Worm (Caenorhabditis elegans): ENCODE measurements around the gene atgp-2.

atgp-2 gene

DNA sequence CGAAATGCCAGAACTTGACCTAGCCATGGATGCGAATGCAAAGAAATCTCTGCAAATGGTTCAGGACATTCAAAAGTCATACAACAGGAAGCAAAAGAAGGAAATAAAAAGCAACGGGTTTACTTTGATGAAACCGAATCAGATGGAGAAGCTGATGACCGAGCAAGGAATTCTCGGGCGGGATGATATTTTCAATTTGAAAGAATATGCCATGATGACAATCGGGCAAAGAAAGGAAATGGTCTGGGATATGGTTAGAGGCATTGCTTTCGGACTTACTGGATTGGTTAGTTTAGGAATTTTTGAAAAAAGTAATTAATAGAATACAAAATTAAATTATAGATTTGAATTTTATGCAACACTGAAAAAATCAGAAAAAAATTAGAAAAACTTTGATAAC is 23.2 kb downstream of the atgp-2 start:
- TF ChIP-seq snu-23 (GFP tag; optimal IDR thresholded peaks at IDR 0.05) (no peak), blmp-1 (tag; optimal IDR thresholded peaks at IDR 0.05) (no peak), aly-2 (tag; optimal IDR thresholded peaks at IDR 0.05) (no peak), pqm-1 (tag; optimal IDR thresholded peaks at IDR 0.05) (no peak), nhr-20 (tag; optimal IDR thresholded peaks at IDR 0.05) (no peak), elt-2 (tag; optimal IDR thresholded peaks at IDR 0.05) (no peak), grh-1 (GFP tag; IDR thresholded peaks at IDR 0.05) (no peak), nhr-71 (tag; optimal IDR thresholded peaks at IDR 0.05) (no peak), isw-1 (GFP tag; IDR thresholded peaks at IDR 0.05) (no peak), nhr-90 (tag; optimal IDR thresholded peaks at IDR 0.05; ENCODE audit: poor library complexity) (no peak), jun-1 (tag; optimal IDR thresholded peaks at IDR 0.05) (no peak), nhr-76 (tag; optimal IDR thresholded peaks at IDR 0.05) (no peak), lin-13 (GFP tag; optimal IDR thresholded peaks at IDR 0.05) (no peak)

- peak in 1 of 6 experiments; percentile 13 for TF ChIP-seq elt-3 (tag; optimal IDR thresholded peaks at IDR 0.05)
- TF ChIP-seq nhr-85 (tag) = peak; percentile 50
- TF ChIP-seq nhr-84 (tag; optimal IDR thresholded peaks at IDR 0.05) = no peak
These were observed 24.1 kb downstream of the atgp-2 start for ce11 chrII:14619806-14620205.

DNA sequence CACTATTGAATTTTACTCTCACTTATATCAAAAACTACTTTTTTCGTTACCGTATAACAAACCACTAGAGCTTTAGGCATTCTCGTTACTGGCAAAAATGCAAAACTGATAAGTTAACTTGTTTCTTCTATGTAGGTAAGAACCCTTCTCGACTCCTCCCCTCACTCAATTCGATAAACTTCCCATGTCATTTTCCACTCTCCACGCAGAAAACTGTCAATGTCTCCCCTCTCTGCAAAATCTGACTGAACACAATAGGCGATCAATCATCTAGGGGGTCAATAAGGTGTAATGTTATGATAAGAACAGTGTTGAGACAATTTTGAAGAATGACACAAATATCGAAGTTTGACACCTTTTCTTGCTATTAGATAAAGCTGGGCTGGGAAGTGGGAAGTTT is 25.1 kb downstream of the atgp-2 start:
- TF ChIP-seq mab-9 (GFP tag; IDR thresholded peaks at IDR 0.05) = 0 out of 2 replicates have a peak, but pooled peaks have one; percentile 32
- no peak for TF ChIP-seq nhr-84 (tag; optimal IDR thresholded peaks at IDR 0.05)
- peak in 2 of 6 experiments; percentile 6 to 12 for TF ChIP-seq elt-3 (tag; optimal IDR thresholded peaks at IDR 0.05)
- peak; percentile 11 for TF ChIP-seq blmp-1 (tag; optimal IDR thresholded peaks at IDR 0.05)
- no peak for TF ChIP-seq egl-13 (tag; optimal IDR thresholded peaks at IDR 0.05)
- TF ChIP-seq nhr-19 (GFP tag; conservative IDR thresholded peaks at IDR 0.05) = no peak
- TF ChIP-seq efl-1 (optimal IDR thresholded peaks at IDR 0.05) = no peak
- no peak for TF ChIP-seq efl-1 (GFP tag; optimal IDR thresholded peaks at IDR 0.05 in 1 of 2)
- TF ChIP-seq aha-1 (tag; optimal IDR thresholded peaks at IDR 0.05) = no peak
- TF ChIP-seq zag-1 (tag; optimal IDR thresholded peaks at IDR 0.05) = no peak
- TF ChIP-seq ztf-11 (tag; optimal IDR thresholded peaks at IDR 0.05) = no peak
- TF ChIP-seq unc-130 (tag; optimal IDR thresholded peaks at IDR 0.05) = no peak
- no peak for TF ChIP-seq zip-4 (GFP tag; optimal IDR thresholded peaks at IDR 0.05)
- no peak for TF ChIP-seq sup-37 (GFP tag; optimal IDR thresholded peaks at IDR 0.05)
- no peak for TF ChIP-seq C34B4.2 (tag; optimal IDR thresholded peaks at IDR 0.05)
- TF ChIP-seq nhr-85 (tag) = peak; percentile 29
- TF ChIP-seq fkh-8 (tag; optimal IDR thresholded peaks at IDR 0.05) = no peak

ce11 chrII:14618158-14618557 is 25.7 kb downstream of the atgp-2 start:
- TF ChIP-seq rnt-1 (tag; optimal IDR thresholded peaks at IDR 0.05) (no peak), nhr-47 (tag; optimal IDR thresholded peaks at IDR 0.05) (no peak), Y116A8C.19 (tag; optimal IDR thresholded peaks at IDR 0.05; ENCODE audit: borderline replicate concordance) (no peak), zag-1 (tag; optimal IDR thresholded peaks at IDR 0.05) (no peak), vab-15 (tag; optimal IDR thresholded peaks at IDR 0.05) (no peak), nhr-20 (tag; optimal IDR thresholded peaks at IDR 0.05) (no peak), nhr-90 (tag; optimal IDR thresholded peaks at IDR 0.05; ENCODE audit: poor library complexity) (no peak), ces-1 (GFP tag; optimal IDR thresholded peaks at IDR 0.05) (no peak), nhr-77 (tag; optimal IDR thresholded peaks at IDR 0.05) (no peak), nhr-12 (tag; optimal IDR thresholded peaks at IDR 0.05) (no peak)

- TF ChIP-seq nhr-90 (tag; optimal IDR thresholded peaks at IDR 0.05; ENCODE audit: poor library complexity) = peak; percentile 61
- peak in 1 of 2 experiments; percentile 14 for TF ChIP-seq efl-1 (optimal IDR thresholded peaks at IDR 0.05)
- peak in 1 of 2 experiments; percentile 92 for TF ChIP-seq efl-1 (GFP tag; optimal IDR thresholded peaks at IDR 0.05 in 1 of 2)
- TF ChIP-seq grh-1 (GFP tag; IDR thresholded peaks at IDR 0.05) = 0 out of 2 replicates have a peak, but pooled peaks have one; percentile 15
- no peak for TF ChIP-seq tlp-1 (tag; optimal IDR thresholded peaks at IDR 0.05)
- peak; percentile 0 for TF ChIP-seq C16A3.4 (tag; optimal IDR thresholded peaks at IDR 0.05)
- no peak for TF ChIP-seq mab-9 (GFP tag; IDR thresholded peaks at IDR 0.05)
- no peak for TF ChIP-seq aha-1 (tag; optimal IDR thresholded peaks at IDR 0.05)
- peak; percentile 45 for TF ChIP-seq nhr-71 (tag; optimal IDR thresholded peaks at IDR 0.05)
- peak; percentile 70 for TF ChIP-seq nhr-85 (tag)
- peak; percentile 12 for TF ChIP-seq rnt-1 (tag; optimal IDR thresholded peaks at IDR 0.05)
- TF ChIP-seq nhr-20 (tag; optimal IDR thresholded peaks at IDR 0.05) = peak; percentile 28
- TF ChIP-seq lin-35 (GFP tag; optimal IDR thresholded peaks at IDR 0.05) = peak in 1 of 2 experiments; percentile 59
- no peak for TF ChIP-seq pag-3 (tag; optimal IDR thresholded peaks at IDR 0.05; ENCODE audit: borderline replicate concordance, insufficient read depth)
- TF ChIP-seq snu-23 (GFP tag; optimal IDR thresholded peaks at IDR 0.05) = peak; percentile 39
- TF ChIP-seq fkh-8 (tag; optimal IDR thresholded peaks at IDR 0.05) = no peak
These were observed 27.0 kb downstream of the atgp-2 start for ce11 chrII:14616927-14617326.
